Worm (Caenorhabditis elegans) whole organism, L1 larva: ENCODE data around the gene ccdc-55.

Experiments
- C16A3.4 ChIP-seq: fragments of 150-350 bp; optimal IDR thresholded peaks from 2 replicates; lab custom pipeline; 2014; ENCODE audit warnings: missing biosample characterization, missing genetic modification characterization
- C34B4.2 ChIP-seq: sonication (generic microtip); optimal IDR thresholded peaks from 2 replicates; lab custom pipeline; 2017; ENCODE audit warnings: mild to moderate bottlenecking, missing genetic modification characterization, missing compliant biosample characterization
- alr-1 ChIP-seq: fragments of 200-800 bp; sonication (Bioruptor generic); optimal IDR thresholded peaks from 2 replicates; lab custom pipeline; 2018; ENCODE audit warnings: borderline replicate concordance, mild to moderate bottlenecking, missing genetic modification characterization, missing compliant biosample characterization
- aly-2 ChIP-seq: fragments of 150-350 bp; optimal IDR thresholded peaks from 2 replicates; lab custom pipeline; 2014; ENCODE audit warnings: missing biosample characterization, missing genetic modification characterization
- ama-1 ChIP-seq: fragments of 150-350 bp; optimal IDR thresholded peaks from 2 replicates; lab custom pipeline; 2014
- blmp-1 ChIP-seq: fragments of 150-350 bp; optimal IDR thresholded peaks from 2 replicates; lab custom pipeline; 2014; ENCODE audit warnings: missing biosample characterization, missing genetic modification characterization
- ceh-8 ChIP-seq: fragments of 200-800 bp; sonication (Bioruptor generic); optimal IDR thresholded peaks from 2 replicates; lab custom pipeline; 2018; ENCODE audit warnings: mild to moderate bottlenecking, missing genetic modification characterization, moderate library complexity, missing compliant biosample characterization
- ceh-82 ChIP-seq, 3 experiments: fragments of 150-350 bp in 1 of 3; sonication (generic microtip) in 2 of 3; optimal IDR thresholded peaks; 2 replicates each; lab custom pipeline; 2014 to 2017; ENCODE audit warnings: missing biosample characterization in 3 of 3, missing genetic modification characterization in 3 of 3
- ceh-90 ChIP-seq: sonication (generic microtip); optimal IDR thresholded peaks from 2 replicates; lab custom pipeline; 2016; ENCODE audit warnings: missing genetic modification characterization, missing compliant biosample characterization
- dpl-1 ChIP-seq, 3 experiments: fragments of 150-350 bp in 2 of 3; sonication (generic microtip) in 1 of 3; optimal IDR thresholded peaks; 2 replicates each; lab custom pipeline; 2014 to 2017; ENCODE audit warnings: missing biosample characterization in 3 of 3, missing genetic modification characterization in 3 of 3, missing genetic modification reagents in 3 of 3
- efl-1 ChIP-seq, 4 experiments: fragments of 150-350 bp; optimal IDR thresholded peaks in 3 of 4; peaks in 1 of 4; 1 replicate in 1 of 4; 2 replicates in 3 of 4; lab custom pipeline; 2014; ENCODE audit warnings: missing biosample characterization in 2 of 4, missing genetic modification characterization in 2 of 4, missing genetic modification reagents in 2 of 4
- egl-13 ChIP-seq: sonication (generic microtip); optimal IDR thresholded peaks from 2 replicates; lab custom pipeline; 2016; ENCODE audit warnings: missing genotype, missing genetic modification reagents, missing genetic modification characterization, missing compliant biosample characterization
- elt-3 ChIP-seq, 6 experiments: fragments of 150-350 bp in 1 of 6; sonication (generic microtip); optimal IDR thresholded peaks; 2 replicates each; lab custom pipeline; 2017 to 2018; ENCODE audit warnings: missing biosample characterization in 6 of 6, missing genetic modification characterization in 6 of 6, inconsistent platforms in 1 of 6
- fkh-4 ChIP-seq: sonication (generic microtip); optimal IDR thresholded peaks from 2 replicates; lab custom pipeline; 2016; ENCODE audit warnings: missing compliant biosample characterization, missing genetic modification characterization, borderline replicate concordance
- fkh-8 ChIP-seq: sonication (generic microtip); optimal IDR thresholded peaks from 2 replicates; lab custom pipeline; 2016; ENCODE audit warnings: mild to moderate bottlenecking, missing genetic modification characterization, missing compliant biosample characterization
- fos-1 ChIP-seq: fragments of 150-350 bp; optimal IDR thresholded peaks from 2 replicates; lab custom pipeline; 2014; ENCODE audit warnings: missing biosample characterization, missing genetic modification characterization
- grh-1 ChIP-seq: fragments of 200-800 bp; sonication (Bioruptor generic); IDR thresholded peaks from 2 replicates; pipeline ENCODE4 v1.3.6; 2022; ENCODE audit warnings: missing genetic modification reagents, missing genetic modification characterization, missing compliant biosample characterization
- hpl-2 ChIP-seq: fragments of 150-350 bp; optimal IDR thresholded peaks from 2 replicates; lab custom pipeline; 2014; ENCODE audit warnings: missing biosample characterization, missing genetic modification reagents, missing genetic modification characterization
- jun-1 ChIP-seq: fragments of 150-350 bp; optimal IDR thresholded peaks from 2 replicates; lab custom pipeline; 2014; ENCODE audit warnings: missing biosample characterization, missing genetic modification reagents, missing genetic modification characterization
- lin-14 ChIP-seq: fragments of 200-800 bp; sonication (Bioruptor generic); optimal IDR thresholded peaks from 2 replicates; lab custom pipeline; 2018; ENCODE audit warnings: mild to moderate bottlenecking, missing genetic modification characterization, moderate library complexity, missing compliant biosample characterization
- lin-15B ChIP-seq: fragments of 150-350 bp; sonication (generic microtip); optimal IDR thresholded peaks from 3 replicates; lab custom pipeline; 2014; ENCODE audit warnings: missing biosample characterization, missing genetic modification characterization
- lin-35 ChIP-seq, 2 experiments: fragments of 150-350 bp; optimal IDR thresholded peaks; 2 replicates each; lab custom pipeline; 2014; ENCODE audit warnings: missing biosample characterization in 2 of 2, missing genetic modification characterization in 2 of 2, missing genetic modification reagents in 2 of 2
- lsy-2 ChIP-seq, 2 experiments: fragments of 150-350 bp; optimal IDR thresholded peaks; 2 replicates each; lab custom pipeline; 2014; ENCODE audit warnings: missing biosample characterization in 2 of 2, missing genetic modification characterization in 2 of 2
- mef-2 ChIP-seq: fragments of 150-350 bp; optimal IDR thresholded peaks from 2 replicates; lab custom pipeline; 2014; ENCODE audit warnings: missing biosample characterization, missing genetic modification characterization
- mep-1 ChIP-seq: fragments of 150-350 bp; optimal IDR thresholded peaks from 2 replicates; lab custom pipeline; 2014; ENCODE audit warnings: missing biosample characterization, missing genetic modification characterization
- nhr-237 ChIP-seq: fragments of 150-350 bp; optimal IDR thresholded peaks from 2 replicates; lab custom pipeline; 2014; ENCODE audit warnings: missing biosample characterization, missing genetic modification characterization
- nhr-47 ChIP-seq: sonication (generic microtip); optimal IDR thresholded peaks from 2 replicates; lab custom pipeline; 2016; ENCODE audit warnings: mild to moderate bottlenecking, missing genetic modification characterization, moderate library complexity, missing compliant biosample characterization
- nhr-71 ChIP-seq: sonication (generic microtip); optimal IDR thresholded peaks from 2 replicates; lab custom pipeline; 2016; ENCODE audit warnings: mild to moderate bottlenecking, missing genetic modification characterization, moderate library complexity, missing compliant biosample characterization
- nhr-85 ChIP-seq: sonication (generic microtip); peaks from one replicate; lab custom pipeline; 2016; ENCODE audit warnings: missing genetic modification characterization, inconsistent platforms, missing compliant biosample characterization
- nhr-90 ChIP-seq: sonication (generic microtip); optimal IDR thresholded peaks from 2 replicates; lab custom pipeline; 2016; ENCODE audit warnings: mild to moderate bottlenecking, missing genetic modification characterization, missing compliant biosample characterization; ENCODE audit not compliant: poor library complexity
- pqm-1 ChIP-seq: sonication (generic microtip); optimal IDR thresholded peaks from 3 replicates; lab custom pipeline; 2017; ENCODE audit warnings: missing biosample characterization, missing genetic modification characterization
- rnt-1 ChIP-seq: sonication (generic microtip); optimal IDR thresholded peaks from 2 replicates; lab custom pipeline; 2016; ENCODE audit warnings: mild to moderate bottlenecking, missing genetic modification characterization, moderate library complexity, missing compliant biosample characterization
- skn-1 ChIP-seq: fragments of 150-350 bp; optimal IDR thresholded peaks from 2 replicates; lab custom pipeline; 2014; ENCODE audit warnings: missing biosample characterization, missing genetic modification characterization
- snpc-4 ChIP-seq: fragments of 150-350 bp; optimal IDR thresholded peaks from 2 replicates; lab custom pipeline; 2014; ENCODE audit warnings: missing biosample characterization, missing genetic modification characterization
- snu-23 ChIP-seq: sonication (generic microtip); optimal IDR thresholded peaks from 2 replicates; lab custom pipeline; 2016; ENCODE audit warnings: missing genetic modification characterization, missing compliant biosample characterization
- swsn-7 ChIP-seq: sonication (generic microtip); optimal IDR thresholded peaks from 2 replicates; lab custom pipeline; 2016; ENCODE audit warnings: missing genetic modification characterization, missing compliant biosample characterization
- unc-62 ChIP-seq: fragments of 150-350 bp; optimal IDR thresholded peaks from 2 replicates; lab custom pipeline; 2014; ENCODE audit warnings: missing biosample characterization, missing genetic modification reagents, missing genetic modification characterization
- zip-4 ChIP-seq: fragments of 200-800 bp; sonication (Bioruptor generic); optimal IDR thresholded peaks from 2 replicates; lab custom pipeline; 2018; ENCODE audit warnings: mild to moderate bottlenecking, missing genetic modification characterization, moderate library complexity, missing compliant biosample characterization
- ztf-4 ChIP-seq: fragments of 150-350 bp; optimal IDR thresholded peaks from 2 replicates; lab custom pipeline; 2014; ENCODE audit warnings: missing biosample characterization, missing genetic modification characterization

ccdc-55 gene

DNA sequence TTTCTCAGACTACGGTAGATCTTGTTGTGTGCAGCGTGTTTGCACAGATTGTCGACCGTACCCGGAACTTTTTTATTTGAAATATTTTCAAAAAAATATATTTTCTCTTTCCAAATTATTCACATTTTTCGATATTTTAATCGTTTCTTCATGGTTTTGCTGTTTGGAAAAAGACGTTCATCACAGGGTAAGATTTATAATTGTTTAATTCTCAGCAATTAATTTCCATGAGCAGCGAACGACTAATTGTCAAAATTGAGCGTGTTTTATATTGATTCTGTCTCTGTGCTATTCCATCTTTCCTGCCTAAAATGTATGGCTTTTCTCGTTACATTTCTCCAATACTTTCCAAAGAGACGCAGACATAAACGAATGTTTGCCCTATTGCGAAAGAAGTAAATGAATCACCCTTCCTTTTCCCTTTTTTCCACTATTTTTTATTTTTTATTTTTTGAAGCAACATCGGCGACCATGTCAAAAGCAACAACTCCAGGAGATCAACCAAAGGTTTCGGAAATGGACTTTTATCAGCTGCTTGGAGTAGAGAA, 22.6 kb upstream of the ccdc-55 start, which contains the start of gene dnj-16:
TSS of gene dnj-16 (plus strand) at position 51 of the 548 bp plus-strand sequence.
- TF ChIP-seq nhr-90 (tag; lab: Kevin White, UChicago): no peak
- peak; percentile 12 to 73 (median 14) for TF ChIP-seq ceh-82 (tag; optimal IDR thresholded peaks at IDR 0.05; lab: Kevin White, UChicago)
- no peak for TF ChIP-seq C34B4.2 (tag; lab: Kevin White, UChicago)
- TF ChIP-seq snu-23 (GFP tag; lab: Kevin White, UChicago): peak; percentile 17
- peak; percentile 24 to 41 for TF ChIP-seq efl-1 (optimal IDR thresholded peaks at IDR 0.05; lab: Kevin White, UChicago)
- peak; percentile 15 to 86 for TF ChIP-seq efl-1 (GFP tag; optimal IDR thresholded peaks at IDR 0.05 in 1 of 2; lab: Kevin White, UChicago)
- TF ChIP-seq nhr-47 (tag; lab: Kevin White, UChicago): peak; percentile 8
- no peak for TF ChIP-seq ama-1 (lab: Kevin White, UChicago)
- no peak for TF ChIP-seq unc-62
- TF ChIP-seq hpl-2: peak; percentile 43
- no peak for TF ChIP-seq elt-3 (tag; optimal IDR thresholded peaks at IDR 0.05; lab: Kevin White, UChicago)
- no peak for TF ChIP-seq swsn-7 (tag; lab: Kevin White, UChicago)
- TF ChIP-seq fkh-8 (tag; lab: Kevin White, UChicago): no peak
- TF ChIP-seq mep-1 (tag; lab: Kevin White, UChicago): peak; percentile 60
- no peak for TF ChIP-seq fkh-4
- TF ChIP-seq lin-14 (GFP tag; lab: Kevin White, UChicago): peak; percentile 66
- TF ChIP-seq egl-13: no peak
- TF ChIP-seq lsy-2 (tag; optimal IDR thresholded peaks at IDR 0.05; lab: Kevin White, UChicago): peak; percentile 14 to 62
- peak; percentile 18 for TF ChIP-seq jun-1
- no peak for TF ChIP-seq ztf-4 (tag; lab: Kevin White, UChicago)
- peak; percentile 24 for TF ChIP-seq rnt-1 (tag; lab: Kevin White, UChicago)
- peak; percentile 31 for TF ChIP-seq nhr-71 (tag; lab: Kevin White, UChicago)
- TF ChIP-seq nhr-237 (tag; lab: Kevin White, UChicago): peak; percentile 25
- TF ChIP-seq grh-1 (GFP tag; lab: Robert Waterston, UW): no peak
- TF ChIP-seq nhr-85 (tag; lab: Kevin White, UChicago): peak; percentile 19
- TF ChIP-seq lin-35 (GFP tag; optimal IDR thresholded peaks at IDR 0.05; lab: Kevin White, UChicago): peak in 1 of 2 experiments; percentile 40
- TF ChIP-seq snpc-4 (tag; lab: Kevin White, UChicago): no peak
- no peak for TF ChIP-seq pqm-1 (tag; lab: Kevin White, UChicago)
- TF ChIP-seq fos-1 (tag; lab: Kevin White, UChicago): peak; percentile 56
- peak; percentile 34 for TF ChIP-seq zip-4 (GFP tag; lab: Kevin White, UChicago)
- TF ChIP-seq alr-1: no peak
- peak in 1 of 3 experiments; percentile 20 for TF ChIP-seq dpl-1 (GFP tag; optimal IDR thresholded peaks at IDR 0.05; lab: Kevin White, UChicago)
- TF ChIP-seq aly-2 (tag; lab: Kevin White, UChicago): no peak
- no peak for TF ChIP-seq C16A3.4 (tag; lab: Kevin White, UChicago)
- peak; percentile 6 for TF ChIP-seq lin-15B (tag; lab: Kevin White, UChicago)
- TF ChIP-seq blmp-1: peak; percentile 80
- peak; percentile 29 for TF ChIP-seq skn-1
- peak; percentile 19 for TF ChIP-seq ceh-8 (GFP tag; lab: Kevin White, UChicago)

DNA sequence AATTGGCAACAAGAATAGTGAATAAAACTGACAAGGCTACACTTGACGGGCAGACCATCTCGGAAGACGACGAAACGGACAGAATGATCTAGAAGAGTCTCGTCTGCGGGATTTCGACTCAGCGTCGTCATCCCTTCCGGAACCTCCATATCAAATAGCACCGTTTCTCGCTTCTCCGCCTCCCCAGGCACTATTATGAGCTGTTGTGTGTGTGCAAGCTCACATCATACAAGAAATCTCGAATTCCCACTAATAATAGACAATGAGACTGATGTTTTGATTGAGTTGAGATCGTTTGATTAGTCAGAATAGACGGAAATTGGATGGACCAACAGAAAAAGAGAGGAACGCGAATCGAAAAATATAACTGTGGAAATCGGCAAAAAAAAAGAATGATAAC, 21.7 kb upstream of the ccdc-55 start, which contains the start of gene spp-28:
TSS of gene spp-28 (minus strand) at position 101 of the 400 bp plus-strand sequence.
- no peak for TF ChIP-seq mef-2 (tag; lab: Kevin White, UChicago)
- TF ChIP-seq, all 84 proteins: peak for 0

DNA sequence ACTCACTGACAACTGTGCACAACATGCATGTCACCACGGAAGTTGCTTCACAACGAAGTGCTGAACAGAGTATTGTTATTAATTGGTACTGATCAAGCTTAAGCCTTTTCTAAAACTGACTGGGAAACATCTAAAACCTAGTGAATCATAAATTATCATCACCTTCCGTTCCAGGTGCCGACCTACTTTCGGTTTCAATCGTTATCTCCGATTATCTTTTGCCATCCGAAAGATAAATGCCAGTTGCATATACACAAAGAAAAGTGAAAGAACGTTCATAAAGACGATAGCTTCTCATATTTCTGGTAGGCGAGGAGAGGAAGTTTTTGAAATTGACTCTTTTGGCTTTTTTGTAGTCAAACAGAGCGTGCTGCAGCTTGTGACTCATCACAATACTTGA, 21.0 kb upstream of the ccdc-55 start:
- TF ChIP-seq ceh-90 (no peak), elt-3 (tag; optimal IDR thresholded peaks at IDR 0.05; lab: Kevin White, UChicago) (peak in 2 of 6 experiments; percentile 50 to 70), blmp-1 (peak; percentile 98)
